Fruit fly (Drosophila melanogaster): ENCODE data around the gene CG17929.

dm6 chr3R:16287171-16287570, 38.1 kb upstream of the CG17929 start:
- TF ChIP-seq EcR (GFP tag; optimal IDR thresholded peaks at IDR 0.05) (peak; percentile 46), CG34367 (tag; optimal IDR thresholded peaks at IDR 0.05) (no peak), fd96Ca (GFP tag; IDR thresholded peaks at IDR 0.05) (no peak), CG13204 (GFP tag; optimal IDR thresholded peaks at IDR 0.05) (peak; percentile 31), CG8159 (tag; optimal IDR thresholded peaks at IDR 0.05) (no peak), CG10348 (GFP tag; IDR thresholded peaks at IDR 0.05) (no peak), CG32121 (GFP tag; IDR thresholded peaks at IDR 0.05) (no peak), CG4496 (GFP tag; IDR thresholded peaks at IDR 0.05) (no peak), CG8301 (tag; optimal IDR thresholded peaks at IDR 0.05) (no peak), CG9948 (tag; optimal IDR thresholded peaks at IDR 0.05) (no peak), Pif1B (GFP tag; optimal IDR thresholded peaks at IDR 0.05) (no peak)

All from whole organism, pupa.